Worm (Caenorhabditis elegans) whole organism, L1 larva: ENCODE results near the gene C33A12.3.

Experiments
- F16B12.6 ChIP-seq: fragments of 150-350 bp; optimal IDR thresholded peaks from 2 replicates; lab custom pipeline; 2014; ENCODE audit warnings: missing biosample characterization, missing genetic modification characterization
- alr-1 ChIP-seq: fragments of 200-800 bp; sonication (Bioruptor generic); optimal IDR thresholded peaks from 2 replicates; lab custom pipeline; 2018; ENCODE audit warnings: borderline replicate concordance, mild to moderate bottlenecking, missing genetic modification characterization, missing compliant biosample characterization
- aly-2 ChIP-seq: fragments of 150-350 bp; optimal IDR thresholded peaks from 2 replicates; lab custom pipeline; 2014; ENCODE audit warnings: missing biosample characterization, missing genetic modification characterization
- ama-1 ChIP-seq: fragments of 150-350 bp; optimal IDR thresholded peaks from 2 replicates; lab custom pipeline; 2014
- blmp-1 ChIP-seq: fragments of 150-350 bp; optimal IDR thresholded peaks from 2 replicates; lab custom pipeline; 2014; ENCODE audit warnings: missing biosample characterization, missing genetic modification characterization
- ceh-63 ChIP-seq: fragments of 200-800 bp; sonication (Bioruptor generic); optimal IDR thresholded peaks from 2 replicates; lab custom pipeline; 2018; ENCODE audit warnings: mild to moderate bottlenecking, missing genetic modification characterization, missing compliant biosample characterization
- ceh-88 ChIP-seq: fragments of 200-800 bp; sonication (Bioruptor generic); IDR thresholded peaks from 2 replicates; pipeline ENCODE4 v1.3.6; 2022; ENCODE audit warnings: missing genetic modification characterization, missing compliant biosample characterization
- ceh-90 ChIP-seq: sonication (generic microtip); optimal IDR thresholded peaks from 2 replicates; lab custom pipeline; 2016; ENCODE audit warnings: missing genetic modification characterization, missing compliant biosample characterization
- dpl-1 ChIP-seq, 3 experiments: fragments of 150-350 bp in 2 of 3; sonication (generic microtip) in 1 of 3; optimal IDR thresholded peaks; 2 replicates each; lab custom pipeline; 2014 to 2017; ENCODE audit warnings: missing biosample characterization in 3 of 3, missing genetic modification characterization in 3 of 3, missing genetic modification reagents in 3 of 3
- dsc-1 ChIP-seq: sonication (generic microtip); optimal IDR thresholded peaks from 2 replicates; lab custom pipeline; 2016; ENCODE audit warnings: mild to moderate bottlenecking, missing genetic modification characterization, missing compliant biosample characterization
- efl-1 ChIP-seq, 4 experiments: fragments of 150-350 bp; optimal IDR thresholded peaks in 3 of 4; peaks in 1 of 4; 1 replicate in 1 of 4; 2 replicates in 3 of 4; lab custom pipeline; 2014; ENCODE audit warnings: missing biosample characterization in 2 of 4, missing genetic modification characterization in 2 of 4, missing genetic modification reagents in 2 of 4
- egl-13 ChIP-seq: sonication (generic microtip); optimal IDR thresholded peaks from 2 replicates; lab custom pipeline; 2016; ENCODE audit warnings: missing genotype, missing genetic modification reagents, missing genetic modification characterization, missing compliant biosample characterization
- fos-1 ChIP-seq: fragments of 150-350 bp; optimal IDR thresholded peaks from 2 replicates; lab custom pipeline; 2014; ENCODE audit warnings: missing biosample characterization, missing genetic modification characterization
- grh-1 ChIP-seq: fragments of 200-800 bp; sonication (Bioruptor generic); IDR thresholded peaks from 2 replicates; pipeline ENCODE4 v1.3.6; 2022; ENCODE audit warnings: missing genetic modification reagents, missing genetic modification characterization, missing compliant biosample characterization
- lin-13 ChIP-seq: fragments of 150-350 bp; optimal IDR thresholded peaks from 2 replicates; lab custom pipeline; 2014; ENCODE audit warnings: missing biosample characterization, missing genetic modification reagents, missing genetic modification characterization
- lin-14 ChIP-seq: fragments of 200-800 bp; sonication (Bioruptor generic); optimal IDR thresholded peaks from 2 replicates; lab custom pipeline; 2018; ENCODE audit warnings: mild to moderate bottlenecking, missing genetic modification characterization, moderate library complexity, missing compliant biosample characterization
- lir-3 ChIP-seq: sonication (generic microtip); optimal IDR thresholded peaks from 2 replicates; lab custom pipeline; 2016; ENCODE audit warnings: mild to moderate bottlenecking, missing genetic modification characterization, moderate library complexity, missing compliant biosample characterization; ENCODE audit not compliant: poor library complexity
- mef-2 ChIP-seq: fragments of 150-350 bp; optimal IDR thresholded peaks from 2 replicates; lab custom pipeline; 2014; ENCODE audit warnings: missing biosample characterization, missing genetic modification characterization
- nhr-20 ChIP-seq: sonication (generic microtip); optimal IDR thresholded peaks from 2 replicates; lab custom pipeline; 2016; ENCODE audit warnings: mild to moderate bottlenecking, missing genetic modification characterization, missing compliant biosample characterization
- nhr-28 ChIP-seq: fragments of 150-350 bp; optimal IDR thresholded peaks from 2 replicates; lab custom pipeline; 2014; ENCODE audit warnings: missing biosample characterization, missing genetic modification characterization
- nhr-47 ChIP-seq: sonication (generic microtip); optimal IDR thresholded peaks from 2 replicates; lab custom pipeline; 2016; ENCODE audit warnings: mild to moderate bottlenecking, missing genetic modification characterization, moderate library complexity, missing compliant biosample characterization
- nhr-71 ChIP-seq: sonication (generic microtip); optimal IDR thresholded peaks from 2 replicates; lab custom pipeline; 2016; ENCODE audit warnings: mild to moderate bottlenecking, missing genetic modification characterization, moderate library complexity, missing compliant biosample characterization
- nhr-76 ChIP-seq: sonication (generic microtip); optimal IDR thresholded peaks from 2 replicates; lab custom pipeline; 2017; ENCODE audit warnings: missing biosample characterization, missing genetic modification characterization
- nhr-84 ChIP-seq: sonication (generic microtip); optimal IDR thresholded peaks from 2 replicates; lab custom pipeline; 2017; ENCODE audit warnings: missing biosample characterization, missing genetic modification characterization
- nhr-85 ChIP-seq: sonication (generic microtip); peaks from one replicate; lab custom pipeline; 2016; ENCODE audit warnings: missing genetic modification characterization, inconsistent platforms, missing compliant biosample characterization
- nhr-90 ChIP-seq: sonication (generic microtip); optimal IDR thresholded peaks from 2 replicates; lab custom pipeline; 2016; ENCODE audit warnings: mild to moderate bottlenecking, missing genetic modification characterization, missing compliant biosample characterization; ENCODE audit not compliant: poor library complexity
- skn-1 ChIP-seq: fragments of 150-350 bp; optimal IDR thresholded peaks from 2 replicates; lab custom pipeline; 2014; ENCODE audit warnings: missing biosample characterization, missing genetic modification characterization
- snpc-4 ChIP-seq: fragments of 150-350 bp; optimal IDR thresholded peaks from 2 replicates; lab custom pipeline; 2014; ENCODE audit warnings: missing biosample characterization, missing genetic modification characterization
- snu-23 ChIP-seq: sonication (generic microtip); optimal IDR thresholded peaks from 2 replicates; lab custom pipeline; 2016; ENCODE audit warnings: missing genetic modification characterization, missing compliant biosample characterization
- sox-4 ChIP-seq: sonication (generic microtip); optimal IDR thresholded peaks from 2 replicates; lab custom pipeline; 2016; ENCODE audit warnings: missing genetic modification characterization, missing compliant biosample characterization
- sptf-1 ChIP-seq: fragments of 150-350 bp; optimal IDR thresholded peaks from 2 replicates; lab custom pipeline; 2014; ENCODE audit warnings: missing biosample characterization, missing genetic modification characterization
- tbx-2 ChIP-seq: sonication (generic microtip); optimal IDR thresholded peaks from 2 replicates; lab custom pipeline; 2016; ENCODE audit warnings: missing genetic modification characterization, missing compliant biosample characterization
- tlp-1 ChIP-seq: fragments of 150-350 bp; optimal IDR thresholded peaks from 2 replicates; lab custom pipeline; 2014; ENCODE audit warnings: missing biosample characterization, missing genetic modification characterization
- unc-62 ChIP-seq: fragments of 150-350 bp; optimal IDR thresholded peaks from 2 replicates; lab custom pipeline; 2014; ENCODE audit warnings: missing biosample characterization, missing genetic modification reagents, missing genetic modification characterization
- unc-86 ChIP-seq: sonication (generic microtip); optimal IDR thresholded peaks from 2 replicates; lab custom pipeline; 2016; ENCODE audit warnings: missing genetic modification characterization, missing compliant biosample characterization
- vab-15 ChIP-seq: sonication (generic microtip); optimal IDR thresholded peaks from 2 replicates; lab custom pipeline; 2017; ENCODE audit warnings: missing genotype, mild to moderate bottlenecking, missing genetic modification characterization, missing compliant biosample characterization
- xbp-1 ChIP-seq: sonication (generic microtip); optimal IDR thresholded peaks from 2 replicates; lab custom pipeline; 2016; ENCODE audit warnings: missing genetic modification characterization, missing compliant biosample characterization
- ztf-11 ChIP-seq, 2 experiments: sonication (generic microtip); optimal IDR thresholded peaks; 2 replicates each; lab custom pipeline; 2016 to 2017; ENCODE audit warnings: missing genetic modification characterization in 2 of 2, missing biosample characterization in 1 of 2, missing compliant biosample characterization in 1 of 2

C33A12.3 gene

DNA sequence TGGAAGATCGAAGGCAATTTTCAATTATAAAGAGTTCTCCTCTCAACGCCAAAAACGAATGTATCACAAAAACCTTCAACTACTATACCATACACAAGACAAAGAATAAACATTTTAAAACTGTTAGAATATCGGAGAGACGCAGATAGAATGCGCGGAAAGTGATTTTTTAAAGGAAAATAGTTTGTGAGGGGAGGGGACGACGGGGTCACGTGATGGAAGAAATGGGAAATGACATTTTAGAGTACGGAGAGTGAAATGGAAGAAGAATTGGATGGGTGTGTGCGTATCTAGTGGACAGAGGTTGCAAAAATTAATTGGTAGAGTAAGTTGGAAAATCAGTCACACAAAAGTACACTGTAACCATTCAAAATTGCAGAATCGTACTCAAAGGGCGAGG lies 21.5 kb upstream of the C33A12.3 start (continued):
- TF ChIP-seq nhr-71 (peak; percentile 82), nhr-20 (peak; percentile 90), nhr-76 (tag; lab: Kevin White, UChicago) (no peak), ztf-11 (tag; optimal IDR thresholded peaks at IDR 0.05; lab: Kevin White, UChicago) (no peak), nhr-28 (tag; lab: Kevin White, UChicago) (no peak), snu-23 (peak; percentile 88), lir-3 (tag; lab: Kevin White, UChicago) (peak; percentile 15), tbx-2 (tag; lab: Kevin White, UChicago) (peak; percentile 41), nhr-90 (tag; lab: Kevin White, UChicago) (peak; percentile 86), unc-62 (GFP tag; lab: Kevin White, UChicago) (no peak), xbp-1 (tag; lab: Kevin White, UChicago) (peak; percentile 59), grh-1 (GFP tag; lab: Robert Waterston, UW) (peak; percentile 63; the same call in 1 of the 2 replicates), ceh-63 (GFP tag; lab: Kevin White, UChicago) (no peak), lin-14 (GFP tag; lab: Kevin White, UChicago) (peak; percentile 85), sox-4 (no peak), mef-2 (no peak), dpl-1 (GFP tag; optimal IDR thresholded peaks at IDR 0.05; lab: Kevin White, UChicago) (peak; percentile 45 to 52 (median 49)), blmp-1 (tag; lab: Kevin White, UChicago) (peak; percentile 94), nhr-85 (tag; lab: Kevin White, UChicago) (peak; percentile 96), egl-13 (tag; lab: Kevin White, UChicago) (no peak), dsc-1 (tag; lab: Kevin White, UChicago) (no peak), efl-1 (optimal IDR thresholded peaks at IDR 0.05; lab: Kevin White, UChicago) (peak; percentile 34 to 54), efl-1 (GFP tag; optimal IDR thresholded peaks at IDR 0.05 in 1 of 2; lab: Kevin White, UChicago) (peak; percentile 34 to 95), ceh-90 (tag; lab: Kevin White, UChicago) (no peak), nhr-47 (peak; percentile 62), sptf-1 (no peak), ceh-88 (GFP tag; lab: Robert Waterston, UW) (peak; percentile 36; the same call in 1 of the 2 replicates), skn-1 (tag; lab: Kevin White, UChicago) (peak; percentile 69)

ce11 chrIV:9533071-9533470 lies 20.3 kb upstream of the C33A12.3 start, which contains the start of gene F56H11.2:
Gene F56H11.2, minus strand, starts transcription at chrIV:9533171.
- no peak for TF ChIP-seq efl-1 (optimal IDR thresholded peaks at IDR 0.05; lab: Kevin White, UChicago)
- TF ChIP-seq efl-1 (GFP tag; optimal IDR thresholded peaks at IDR 0.05 in 1 of 2; lab: Kevin White, UChicago) = no peak
- no peak for TF ChIP-seq ceh-90 (tag; lab: Kevin White, UChicago)
- no peak for TF ChIP-seq sox-4

DNA sequence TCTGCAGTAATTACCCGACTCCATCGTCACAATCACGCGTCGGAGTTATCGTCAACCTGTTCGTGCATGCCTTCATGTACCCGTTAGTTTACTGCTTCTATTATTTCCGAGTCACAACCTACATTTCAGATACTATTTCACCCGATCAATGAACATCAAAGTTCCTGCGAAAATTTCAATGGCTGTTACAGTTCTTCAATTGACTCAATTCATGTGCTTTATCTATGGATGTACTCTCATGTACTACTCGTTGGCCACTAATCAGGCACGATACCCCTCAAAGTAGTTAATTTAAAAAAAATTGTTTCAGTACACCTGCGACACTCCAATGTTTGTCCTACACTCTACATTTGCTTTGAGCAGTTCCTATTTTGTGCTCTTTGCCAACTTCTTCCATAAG lies 18.0 kb upstream of the C33A12.3 start:
- TF ChIP-seq egl-13 (tag; lab: Kevin White, UChicago) (no peak), F16B12.6 (tag; lab: Kevin White, UChicago) (no peak), fos-1 (tag; lab: Kevin White, UChicago) (no peak), vab-15 (no peak), unc-86 (tag; lab: Kevin White, UChicago) (no peak), nhr-90 (tag; lab: Kevin White, UChicago) (peak; percentile 34), aly-2 (tag; lab: Kevin White, UChicago) (no peak), nhr-84 (tag; lab: Kevin White, UChicago) (no peak), lin-13 (GFP tag; lab: Kevin White, UChicago) (no peak), nhr-76 (tag; lab: Kevin White, UChicago) (no peak), snu-23 (peak; percentile 9), tlp-1 (tag; lab: Kevin White, UChicago) (no peak), alr-1 (tag; lab: Kevin White, UChicago) (no peak), ama-1 (no peak), snpc-4 (tag; lab: Kevin White, UChicago) (no peak), nhr-71 (peak; percentile 15)
